Worm (Caenorhabditis elegans) whole organism, L4 larva: ENCODE measurements around the gene C16C8.27.

Experiments used
- F44E2.7 ChIP-seq: fragments of 200-800 bp; sonication (Bioruptor generic); IDR thresholded peaks from 2 replicates; pipeline ENCODE4 v2.1.2; 2022; ENCODE audit warnings: missing genetic modification characterization, missing compliant biosample characterization
- T20F7.1 ChIP-seq: fragments of 200-800 bp; sonication (Bioruptor generic); optimal IDR thresholded peaks from 2 replicates; lab custom pipeline; 2018; ENCODE audit warnings: mild to moderate bottlenecking, missing genetic modification characterization, missing compliant biosample characterization
- Y105C5A.15 ChIP-seq: fragments of 200-800 bp; sonication (Bioruptor generic); IDR thresholded peaks from 2 replicates; pipeline ENCODE4 v1.3.6; 2022; ENCODE audit warnings: missing genetic modification characterization, missing compliant biosample characterization
- Y48G9A.11 ChIP-seq: fragments of 200-800 bp; sonication (Bioruptor generic); IDR thresholded peaks from 2 replicates; pipeline ENCODE4 v1.3.6; 2022; ENCODE audit warnings: missing genetic modification reagents, missing genetic modification characterization, missing compliant biosample characterization
- Y75B8A.6 ChIP-seq: fragments of 200-800 bp; sonication (Bioruptor generic); IDR thresholded peaks from 2 replicates; pipeline ENCODE4 v1.3.6; 2022; ENCODE audit warnings: missing genetic modification reagents, missing genetic modification characterization, missing compliant biosample characterization
- ZK337.2 ChIP-seq: fragments of 200-800 bp; sonication (Bioruptor generic); IDR thresholded peaks from 2 replicates; pipeline ENCODE4 v1.3.6; 2022; ENCODE audit warnings: missing genetic modification reagents, missing genetic modification characterization, missing compliant biosample characterization
- aha-1 ChIP-seq: fragments of 150-350 bp; peaks from one replicate; lab custom pipeline; 2014; ENCODE audit warnings: missing biosample characterization, missing genetic modification characterization
- aly-2 ChIP-seq: sonication (generic microtip); optimal IDR thresholded peaks from 2 replicates; lab custom pipeline; 2018; ENCODE audit warnings: missing biosample characterization, missing genetic modification characterization
- ceh-20 ChIP-seq: fragments of 200-800 bp; sonication (Bioruptor generic); IDR thresholded peaks from 2 replicates; pipeline ENCODE4 v1.3.6; 2022; ENCODE audit warnings: missing genetic modification reagents, missing genetic modification characterization, missing compliant biosample characterization
- ceh-32 ChIP-seq: sonication (generic microtip); optimal IDR thresholded peaks from 2 replicates; lab custom pipeline; 2016; ENCODE audit warnings: mild to moderate bottlenecking, missing genetic modification characterization, missing compliant biosample characterization; ENCODE audit not compliant: poor library complexity
- ceh-82 ChIP-seq: sonication (generic microtip); optimal IDR thresholded peaks from 2 replicates; lab custom pipeline; 2017; ENCODE audit warnings: missing biosample characterization, missing genetic modification characterization
- ces-1 ChIP-seq: fragments of 150-350 bp; sonication (generic microtip); optimal IDR thresholded peaks from 4 replicates; lab custom pipeline; 2014; ENCODE audit warnings: missing biosample characterization, missing genetic modification reagents, missing genetic modification characterization
- cey-2 ChIP-seq: sonication (generic microtip); optimal IDR thresholded peaks from 3 replicates; lab custom pipeline; 2017; ENCODE audit warnings: missing genetic modification characterization, mild to moderate bottlenecking, missing compliant biosample characterization, antibody characterized with exemption, borderline replicate concordance; ENCODE audit not compliant: insufficient read depth
- ctbp-1 ChIP-seq: fragments of 200-800 bp; sonication (Bioruptor generic); IDR thresholded peaks from 2 replicates; pipeline ENCODE4 v1.3.6; 2022; ENCODE audit warnings: missing genetic modification reagents, missing genetic modification characterization, missing compliant biosample characterization
- daf-12 ChIP-seq: fragments of 150-350 bp; optimal IDR thresholded peaks from 2 replicates; lab custom pipeline; 2014; ENCODE audit warnings: missing biosample characterization, missing genetic modification reagents, missing genetic modification characterization
- daf-8 ChIP-seq: fragments of 200-800 bp; sonication (Bioruptor generic); IDR thresholded peaks from 2 replicates; pipeline ENCODE4 v1.3.6; 2022; ENCODE audit warnings: missing genetic modification characterization, missing compliant biosample characterization
- dmd-6 ChIP-seq: fragments of 200-800 bp; sonication (Bioruptor generic); IDR thresholded peaks from 2 replicates; pipeline ENCODE4 v1.3.6; 2022; ENCODE audit warnings: missing genetic modification reagents, missing genetic modification characterization, missing compliant biosample characterization
- egl-43 ChIP-seq: fragments of 200-800 bp; sonication (Bioruptor generic); IDR thresholded peaks from 2 replicates; pipeline ENCODE4 v1.3.6; 2022; ENCODE audit warnings: missing genetic modification reagents, missing genetic modification characterization, missing compliant biosample characterization
- hmg-1.1 ChIP-seq: fragments of 200-800 bp; sonication (Bioruptor generic); IDR thresholded peaks from 2 replicates; pipeline ENCODE4 v1.3.6; 2022; ENCODE audit warnings: missing genetic modification reagents, missing genetic modification characterization, missing compliant biosample characterization
- jun-1 ChIP-seq: fragments of 150-350 bp; optimal IDR thresholded peaks from 2 replicates; lab custom pipeline; 2014; ENCODE audit warnings: missing biosample characterization, missing genetic modification reagents, missing genetic modification characterization
- lim-7 ChIP-seq: fragments of 200-800 bp; sonication (Bioruptor generic); IDR thresholded peaks from 2 replicates; pipeline ENCODE4 v1.3.6; 2022; ENCODE audit warnings: missing genetic modification characterization, missing compliant biosample characterization
- lin-13 ChIP-seq: fragments of 150-350 bp; optimal IDR thresholded peaks from 2 replicates; lab custom pipeline; 2014; ENCODE audit warnings: missing biosample characterization, missing genetic modification reagents, missing genetic modification characterization
- lin-15B ChIP-seq: fragments of 150-350 bp; sonication (generic microtip); optimal IDR thresholded peaks from 3 replicates; lab custom pipeline; 2014; ENCODE audit warnings: missing biosample characterization, missing genetic modification characterization
- lin-39 ChIP-seq: fragments of 150-350 bp; optimal IDR thresholded peaks from 2 replicates; lab custom pipeline; 2014; ENCODE audit warnings: missing biosample characterization, missing genetic modification reagents, missing genetic modification characterization
- mdl-1 ChIP-seq, 2 experiments: fragments of 150-350 bp in 1 of 2; sonication (generic microtip) in 1 of 2; optimal IDR thresholded peaks; 2 replicates each; lab custom pipeline; 2014 to 2017; ENCODE audit warnings: missing biosample characterization in 2 of 2, missing genetic modification characterization in 2 of 2
- nhr-10 ChIP-seq: fragments of 150-350 bp; optimal IDR thresholded peaks from 2 replicates; lab custom pipeline; 2014; ENCODE audit warnings: missing biosample characterization, missing genetic modification characterization
- nhr-102 ChIP-seq: sonication (generic microtip); optimal IDR thresholded peaks from 2 replicates; lab custom pipeline; 2016; ENCODE audit warnings: mild to moderate bottlenecking, missing genetic modification characterization, moderate library complexity, missing compliant biosample characterization
- nhr-11 ChIP-seq: fragments of 150-350 bp; optimal IDR thresholded peaks from 2 replicates; lab custom pipeline; 2014; ENCODE audit warnings: missing biosample characterization, missing genetic modification characterization
- nhr-237 ChIP-seq: sonication (generic microtip); optimal IDR thresholded peaks from 2 replicates; lab custom pipeline; 2017; ENCODE audit warnings: missing biosample characterization, missing genetic modification characterization
- nhr-41 ChIP-seq: fragments of 200-800 bp; sonication (Bioruptor generic); IDR thresholded peaks from 2 replicates; pipeline ENCODE4 v1.3.6; 2022; ENCODE audit warnings: missing genetic modification reagents, missing genetic modification characterization, missing compliant biosample characterization
- nhr-42 ChIP-seq: fragments of 200-800 bp; sonication (Bioruptor generic); IDR thresholded peaks from 2 replicates; pipeline ENCODE4 v1.3.6; 2022; ENCODE audit warnings: missing genetic modification characterization, missing compliant biosample characterization
- nhr-77 ChIP-seq: fragments of 150-350 bp; optimal IDR thresholded peaks from 2 replicates; lab custom pipeline; 2014; ENCODE audit warnings: missing biosample characterization, missing genetic modification characterization
- rbr-2 ChIP-seq: sonication (generic microtip); optimal IDR thresholded peaks from 2 replicates; lab custom pipeline; 2016; ENCODE audit warnings: missing genotype, missing genetic modification characterization, missing compliant biosample characterization
- set-16 ChIP-seq: fragments of 200-800 bp; sonication (Bioruptor generic); IDR thresholded peaks from 2 replicates; pipeline ENCODE4 v1.3.6; 2022; ENCODE audit warnings: missing genetic modification reagents, missing genetic modification characterization, missing compliant biosample characterization
- skn-1 ChIP-seq: fragments of 150-350 bp; optimal IDR thresholded peaks from 2 replicates; lab custom pipeline; 2014; ENCODE audit warnings: missing biosample characterization, missing genetic modification characterization
- unc-62 ChIP-seq, 3 experiments: fragments of 150-350 bp in 1 of 3; sonication (generic microtip); optimal IDR thresholded peaks in 2 of 3; peaks in 1 of 3; 1 replicate in 1 of 3; 2 replicates in 2 of 3; lab custom pipeline; 2014 to 2017; ENCODE audit warnings: missing biosample characterization in 3 of 3, missing genetic modification characterization in 3 of 3, missing genetic modification reagents in 3 of 3, missing genotype in 1 of 3
- zfp-2 ChIP-seq: sonication (generic microtip); optimal IDR thresholded peaks from 2 replicates; lab custom pipeline; 2016; ENCODE audit warnings: mild to moderate bottlenecking, missing genetic modification characterization, missing compliant biosample characterization
- zip-11 ChIP-seq: fragments of 200-800 bp; sonication (Bioruptor generic); IDR thresholded peaks from 2 replicates; pipeline ENCODE4 v1.3.6; 2022; ENCODE audit warnings: missing genetic modification characterization, missing compliant biosample characterization
- ztf-11 ChIP-seq: fragments of 150-350 bp; optimal IDR thresholded peaks from 2 replicates; lab custom pipeline; 2014; ENCODE audit warnings: missing biosample characterization, missing genetic modification characterization

The C16C8.27 gene

ce11 chrII:3440641-3440926, 893 bp upstream of the C16C8.27 start, which contains the start of gene C16C8.17:
TSS of gene C16C8.17 (plus strand) at chrII:3440827.
- TF ChIP-seq lim-7 (GFP tag; lab: Robert Waterston, UW) (no peak), ztf-11 (tag; lab: Kevin White, UChicago) (no peak)
- TF ChIP-seq, all 104 proteins: peak for 0

- TF ChIP-seq nhr-41 (GFP tag; lab: Robert Waterston, UW) = no peak
- no peak for TF ChIP-seq F44E2.7 (GFP tag; lab: Robert Waterston, UW)
- no peak for TF ChIP-seq aha-1 (tag; lab: Kevin White, UChicago)
- TF ChIP-seq nhr-42 (GFP tag; lab: Robert Waterston, UW) = no peak
- TF ChIP-seq lim-7 (GFP tag; lab: Robert Waterston, UW) = no peak
- no peak for TF ChIP-seq zip-11 (GFP tag; lab: Robert Waterston, UW)
- no peak for TF ChIP-seq egl-43
- no peak for TF ChIP-seq hmg-1.1 (GFP tag; lab: Robert Waterston, UW)
- TF ChIP-seq ces-1 (GFP tag; lab: Kevin White, UChicago) = no peak
- TF ChIP-seq rbr-2 (tag; lab: Kevin White, UChicago) = no peak
- no peak for TF ChIP-seq lin-13 (GFP tag; lab: Kevin White, UChicago)
- TF ChIP-seq nhr-237 (tag; lab: Kevin White, UChicago) = no peak
- TF ChIP-seq daf-12 (tag; lab: Kevin White, UChicago) = no peak
- no peak for TF ChIP-seq dmd-6 (GFP tag; lab: Robert Waterston, UW)
Measured at ce11 chrII:3443154-3443553, 1.7 kb downstream of the C16C8.27 start, which contains the start of gene C16C8.22. TSS of gene C16C8.22 (minus strand) at chrII:3443254.

ce11 chrII:3444280-3444679, 2.8 kb downstream of the C16C8.27 start, which contains the start of gene C16C8.4:
TSS of gene C16C8.4 (minus strand) at chrII:3444380.
- TF ChIP-seq aha-1 (tag; lab: Kevin White, UChicago) (peak; percentile 66), Y75B8A.6 (no peak)

- TF ChIP-seq daf-8 (no peak), ctbp-1 (GFP tag; lab: Robert Waterston, UW) (no peak), aly-2 (tag; lab: Kevin White, UChicago) (no peak), T20F7.1 (no peak), lin-39 (tag; lab: Kevin White, UChicago) (no peak), skn-1 (tag; lab: Kevin White, UChicago) (no peak), nhr-11 (no peak), lim-7 (GFP tag; lab: Robert Waterston, UW) (no peak), ceh-20 (GFP tag; lab: Robert Waterston, UW) (no peak)
- TF ChIP-seq, all 104 proteins: peak for 0
Measured at ce11 chrII:3445285-3445806, 3.9 kb downstream of the C16C8.27 start, which contains the start of the genes C16C8.5 and C16C8.16. TSS of gene C16C8.5 (minus strand) at chrII:3445385. TSS of gene C16C8.16 (plus strand) at chrII:3445756.

- no peak for TF ChIP-seq zfp-2 (tag; lab: Kevin White, UChicago)
- TF ChIP-seq unc-62 (GFP tag; optimal IDR thresholded peaks at IDR 0.05 in 1 of 2; lab: Kevin White, UChicago) = no peak
- TF ChIP-seq unc-62 (tag; optimal IDR thresholded peaks at IDR 0.05; lab: Kevin White, UChicago) = no peak
- no peak for TF ChIP-seq mdl-1 (tag; optimal IDR thresholded peaks at IDR 0.05; lab: Kevin White, UChicago)
- no peak for TF ChIP-seq Y105C5A.15
- no peak for TF ChIP-seq ceh-82
- TF ChIP-seq Y48G9A.11 (GFP tag; lab: Robert Waterston, UW) = no peak
- no peak for TF ChIP-seq set-16
- TF ChIP-seq lin-15B (tag; lab: Kevin White, UChicago) = no peak
Measured at ce11 chrII:3446647-3447046, 5.2 kb downstream of the C16C8.27 start, which contains the start of the genes C16C8.20 and gldi-6. TSS of gene C16C8.20 (plus strand) at chrII:3446947. TSS of gene gldi-6 (plus strand) at chrII:3446947.

ce11 chrII:3447906-3448305, 6.4 kb downstream of the C16C8.27 start, which contains the start of gene C16C8.21:
TSS of gene C16C8.21 (plus strand) at chrII:3448206.
- TF ChIP-seq cey-2 = no peak
- no peak for TF ChIP-seq nhr-77 (tag; lab: Kevin White, UChicago)
- TF ChIP-seq rbr-2 (tag; lab: Kevin White, UChicago) = no peak
- TF ChIP-seq ZK337.2 (GFP tag; lab: Robert Waterston, UW) = no peak
- no peak for TF ChIP-seq ceh-32 (tag; lab: Kevin White, UChicago)
- no peak for TF ChIP-seq nhr-10
- no peak for TF ChIP-seq nhr-102 (tag; lab: Kevin White, UChicago)
- no peak for TF ChIP-seq jun-1 (tag; lab: Kevin White, UChicago)
